Fruit fly (Drosophila melanogaster) whole organism, embryonic: ENCODE data around the gene Cyp28d2.

ENCODE experiments used
- Ada2b ChIP-seq: fragments of 200-800 bp; sonication (Bioruptor generic); IDR thresholded peaks from 2 replicates; pipeline ENCODE4 v1.3.6; 2022; ENCODE audit warnings: missing biosample characterization, missing genetic modification characterization
- Asciz ChIP-seq: fragments of 200-800 bp; sonication (Bioruptor generic); optimal IDR thresholded peaks from 2 replicates; lab custom pipeline; 2017; ENCODE audit warnings: missing biosample characterization, mild to moderate bottlenecking, missing genetic modification characterization, missing genetic modification reagents
- CG10565 ChIP-seq: fragments of 200-800 bp; sonication (Bioruptor generic); optimal IDR thresholded peaks from 3 replicates; lab custom pipeline; 2016; ENCODE audit warnings: missing biosample characterization, mild to moderate bottlenecking, missing genetic modification characterization
- CG11723 ChIP-seq: fragments of 200-800 bp; sonication (Bioruptor generic); optimal IDR thresholded peaks from 2 replicates; lab custom pipeline; 2017; ENCODE audit warnings: missing biosample characterization, mild to moderate bottlenecking, missing genetic modification characterization
- CG13424 ChIP-seq: fragments of 200-800 bp; sonication (Bioruptor generic); optimal IDR thresholded peaks from 2 replicates; lab custom pipeline; 2019; ENCODE audit warnings: missing biosample characterization, mild to moderate bottlenecking, missing genetic modification characterization, moderate library complexity
- CG14667 ChIP-seq: fragments of 200-800 bp; sonication (Bioruptor generic); IDR thresholded peaks from 2 replicates; pipeline ENCODE4 v1.3.6; 2022; ENCODE audit warnings: missing biosample characterization, missing genetic modification characterization
- CG17359 ChIP-seq: fragments of 200-800 bp; sonication (Bioruptor generic); optimal IDR thresholded peaks from 3 replicates; lab custom pipeline; 2018; ENCODE audit warnings: missing biosample characterization, mild to moderate bottlenecking, missing genetic modification characterization, moderate library complexity
- CG17912 ChIP-seq: fragments of 200-800 bp; sonication (Bioruptor generic); optimal IDR thresholded peaks from 2 replicates; lab custom pipeline; 2018; ENCODE audit warnings: missing biosample characterization, mild to moderate bottlenecking, missing genetic modification characterization
- CG18764 ChIP-seq: fragments of 200-800 bp; sonication (Bioruptor generic); optimal IDR thresholded peaks from 3 replicates; lab custom pipeline; 2016; ENCODE audit warnings: missing biosample characterization, missing genetic modification characterization
- CG31388 ChIP-seq: fragments of 200-800 bp; sonication (Bioruptor generic); optimal IDR thresholded peaks from 2 replicates; lab custom pipeline; 2016; ENCODE audit warnings: missing biosample characterization, missing genetic modification characterization
- CG34422 ChIP-seq: fragments of 200-800 bp; sonication (Bioruptor generic); IDR thresholded peaks from 3 replicates; pipeline ENCODE4 v1.3.6; 2022; ENCODE audit warnings: missing biosample characterization, missing genetic modification characterization
- CG4360 ChIP-seq: fragments of 200-800 bp; sonication (Bioruptor generic); IDR thresholded peaks from 2 replicates; pipeline ENCODE4 v1.3.6; 2022; ENCODE audit warnings: missing biosample characterization, missing genetic modification characterization
- CG5953 ChIP-seq: fragments of 200-800 bp; sonication (Bioruptor generic); IDR thresholded peaks from 2 replicates; pipeline ENCODE4 v1.3.6; 2022; ENCODE audit warnings: missing biosample characterization, missing genetic modification characterization
- CG6654 ChIP-seq: fragments of 200-800 bp; sonication (Bioruptor generic); optimal IDR thresholded peaks from 2 replicates; lab custom pipeline; 2017; ENCODE audit warnings: missing biosample characterization, mild to moderate bottlenecking, missing genetic modification characterization
- CG7372 ChIP-seq: fragments of 200-800 bp; sonication (Bioruptor generic); IDR thresholded peaks from 2 replicates; pipeline ENCODE4 v1.3.6; 2022; ENCODE audit warnings: missing biosample characterization, missing genetic modification characterization
- CG7745 ChIP-seq: fragments of 200-800 bp; sonication (Bioruptor generic); optimal IDR thresholded peaks from 2 replicates; lab custom pipeline; 2018; ENCODE audit warnings: missing biosample characterization, mild to moderate bottlenecking, missing genetic modification characterization, moderate library complexity
- CG7786 ChIP-seq: fragments of 200-800 bp; sonication (Bioruptor generic); optimal IDR thresholded peaks from 2 replicates; lab custom pipeline; 2016; ENCODE audit warnings: missing biosample characterization, missing genetic modification characterization
- CG8089 ChIP-seq: fragments of 200-800 bp; sonication (Bioruptor generic); optimal IDR thresholded peaks from 3 replicates; lab custom pipeline; 2016; ENCODE audit warnings: missing biosample characterization, missing genetic modification characterization
- D19A ChIP-seq: fragments of 200-800 bp; optimal IDR thresholded peaks from 3 replicates; lab custom pipeline; 2019; ENCODE audit warnings: missing biosample characterization, mild to moderate bottlenecking, missing genetic modification characterization, moderate library complexity
- Gug ChIP-seq: fragments of 200-800 bp; sonication (Bioruptor generic); IDR thresholded peaks from 4 replicates; pipeline ENCODE4 v1.3.6; 2022; ENCODE audit warnings: missing biosample characterization, missing genetic modification characterization
- Med ChIP-seq: fragments of 200-800 bp; sonication (Bioruptor generic); peaks from one replicate; lab custom pipeline; 2016; ENCODE audit warnings: missing biosample characterization, missing genetic modification characterization, mild to moderate bottlenecking, inconsistent platforms, moderate library complexity
- Optix ChIP-seq: fragments of 200-800 bp; sonication (Bioruptor generic); IDR thresholded peaks from 3 replicates; pipeline ENCODE4 v1.3.6; 2022; ENCODE audit warnings: missing biosample characterization, missing genetic modification characterization
- Scr ChIP-seq: fragments of 200-800 bp; sonication (Bioruptor generic); IDR thresholded peaks from 2 replicates; pipeline ENCODE4 v1.3.6; 2022; ENCODE audit warnings: missing biosample characterization, missing genetic modification characterization; ENCODE audit not compliant: partially characterized antibody
- Stat92E ChIP-seq, 3 experiments: fragments of >200 bp in 2 of 3; fragments of 200-800 bp in 1 of 3; sonication (Bioruptor generic) in 1 of 3; optimal IDR thresholded peaks; 2 replicates each; lab custom pipeline; 2017 to 2019; ENCODE audit warnings: missing biosample characterization in 3 of 3, missing genetic modification characterization in 3 of 3, mild to moderate bottlenecking in 1 of 3, moderate library complexity in 1 of 3
- TFAM ChIP-seq: fragments of 200-800 bp; sonication (Bioruptor generic); optimal IDR thresholded peaks from 2 replicates; lab custom pipeline; 2017; ENCODE audit warnings: missing biosample characterization, missing genetic modification characterization, inconsistent platforms
- Xbp1 ChIP-seq: fragments of 200-800 bp; sonication (Bioruptor generic); optimal IDR thresholded peaks from 3 replicates; lab custom pipeline; 2016; ENCODE audit warnings: missing biosample characterization, mild to moderate bottlenecking, missing genetic modification characterization
- abd-A ChIP-seq: fragments of 200-800 bp; sonication (Bioruptor generic); optimal IDR thresholded peaks from 3 replicates; lab custom pipeline; 2019; ENCODE audit warnings: missing biosample characterization, mild to moderate bottlenecking, missing genetic modification characterization, moderate library complexity
- crol ChIP-seq: fragments of 200-800 bp; sonication (Bioruptor generic); IDR thresholded peaks from 2 replicates; pipeline ENCODE4 v1.3.6; 2022; ENCODE audit warnings: missing biosample characterization, missing genetic modification characterization
- eyg ChIP-seq: fragments of 200-800 bp; sonication (Bioruptor generic); optimal IDR thresholded peaks from 3 replicates; lab custom pipeline; 2016; ENCODE audit warnings: missing biosample characterization, missing genetic modification characterization
- ham ChIP-seq: fragments of 200-800 bp; sonication (Bioruptor generic); IDR thresholded peaks from 2 replicates; pipeline ENCODE4 v1.3.6; 2022; ENCODE audit warnings: missing biosample characterization, missing genetic modification characterization
- kni ChIP-seq: fragments of 200-800 bp; sonication (Bioruptor generic); optimal IDR thresholded peaks from 3 replicates; lab custom pipeline; 2017; ENCODE audit warnings: mild to moderate bottlenecking, missing biosample characterization, missing genetic modification reagents, missing genetic modification characterization
- nerfin-2 ChIP-seq: fragments of 200-800 bp; sonication (Bioruptor generic); IDR thresholded peaks from 2 replicates; pipeline ENCODE4 v1.3.6; 2022; ENCODE audit warnings: missing biosample characterization, missing genetic modification characterization; ENCODE audit not compliant: partially characterized antibody
- nom ChIP-seq: fragments of 200-800 bp; sonication (Bioruptor generic); optimal IDR thresholded peaks from 2 replicates; lab custom pipeline; 2017; ENCODE audit warnings: missing biosample characterization, missing genetic modification characterization, mild to moderate bottlenecking, moderate library complexity, missing genetic modification reagents
- oc ChIP-seq: fragments of 200-800 bp; sonication (Bioruptor generic); optimal IDR thresholded peaks from 2 replicates; lab custom pipeline; 2018; ENCODE audit warnings: missing biosample characterization, mild to moderate bottlenecking, missing genetic modification characterization, moderate library complexity
- otp ChIP-seq: fragments of 200-800 bp; sonication (Bioruptor generic); IDR thresholded peaks from 3 replicates; pipeline ENCODE4, ENCODE4 v1.3.6; 2022; ENCODE audit warnings: missing biosample characterization, missing genetic modification characterization
- pzg ChIP-seq: fragments of 200-800 bp; sonication (Bioruptor generic); optimal IDR thresholded peaks from 3 replicates; lab custom pipeline; 2018; ENCODE audit warnings: missing biosample characterization, mild to moderate bottlenecking, missing genetic modification characterization, moderate library complexity
- sd ChIP-seq: fragments of 200-800 bp; sonication (Bioruptor generic); optimal IDR thresholded peaks from 3 replicates; lab custom pipeline; 2018; ENCODE audit warnings: missing biosample characterization, mild to moderate bottlenecking, missing genetic modification characterization, moderate library complexity
- slbo ChIP-seq: fragments of 200-800 bp; sonication (Bioruptor generic); IDR thresholded peaks from 2 replicates; pipeline ENCODE4 v1.3.6; 2022; ENCODE audit warnings: missing biosample characterization, missing genetic modification characterization
- stc ChIP-seq: fragments of 200-800 bp; sonication (Bioruptor generic); IDR thresholded peaks from 2 replicates; pipeline ENCODE4 v1.3.6; 2022; ENCODE audit warnings: missing biosample characterization, missing genetic modification characterization
- tin ChIP-seq: fragments of 200-800 bp; sonication (Bioruptor generic); optimal IDR thresholded peaks from 3 replicates; lab custom pipeline; 2016; ENCODE audit warnings: missing biosample characterization, missing genetic modification characterization
- toy ChIP-seq: fragments of 200-800 bp; sonication (Bioruptor generic); IDR thresholded peaks from 2 replicates; pipeline ENCODE4 v1.3.6; 2022; ENCODE audit warnings: missing biosample characterization, missing genetic modification characterization

Gene Cyp28d2

dm6 chr2L:5234714-5235298 lies 27.7 kb downstream of the Cyp28d2 start (continued):
- TF ChIP-seq Scr (GFP tag; lab: Robert Waterston, UW) (no peak), CG31388 (GFP tag; lab: Kevin White, UChicago) (no peak), CG6654 (GFP tag; lab: Kevin White, UChicago) (no peak), stc (GFP tag; lab: Robert Waterston, UW) (no peak), ham (no peak), TFAM (GFP tag; lab: Kevin White, UChicago) (no peak), eyg (GFP tag; lab: Kevin White, UChicago) (no peak), abd-A (peak; percentile 40), CG7745 (tag; lab: Kevin White, UChicago) (peak; percentile 80), sd (no peak), Stat92E (GFP tag; optimal IDR thresholded peaks at IDR 0.05; lab: Kevin White, UChicago) (peak in 1 of 3 experiments; percentile 70), CG14667 (GFP tag; lab: Robert Waterston, UW) (no peak), oc (tag; lab: Kevin White, UChicago) (peak; percentile 69), CG17912 (GFP tag; lab: Kevin White, UChicago) (no peak), kni (GFP tag; lab: Kevin White, UChicago) (peak; percentile 79), tin (GFP tag; lab: Kevin White, UChicago) (no peak), Asciz (GFP tag; lab: Kevin White, UChicago) (no peak), CG11723 (GFP tag; lab: Kevin White, UChicago) (no peak)

dm6 chr2L:5236346-5236809 lies 29.3 kb downstream of the Cyp28d2 start:
- no peak for TF ChIP-seq CG7372 (GFP tag; lab: Robert Waterston, UW)
- no peak for TF ChIP-seq CG34422
- TF ChIP-seq crol (GFP tag; lab: Robert Waterston, UW), result peak; percentile 52
- TF ChIP-seq Gug, result no peak
- no peak for TF ChIP-seq Ada2b
- TF ChIP-seq otp (GFP tag; lab: Robert Waterston, UW), result 0 out of 3 replicates have a peak, but pooled peaks have one; percentile 6
- no peak for TF ChIP-seq CG8089 (GFP tag; lab: Kevin White, UChicago)
- TF ChIP-seq nom (GFP tag; lab: Kevin White, UChicago), result peak; percentile 74
- no peak for TF ChIP-seq CG7786
- no peak for TF ChIP-seq Xbp1 (GFP tag; lab: Kevin White, UChicago)
- TF ChIP-seq CG5953, result no peak
- TF ChIP-seq CG10565 (GFP tag; lab: Kevin White, UChicago), result no peak
- no peak for TF ChIP-seq CG18764 (GFP tag; lab: Kevin White, UChicago)
- TF ChIP-seq nerfin-2, result no peak
- TF ChIP-seq CG17359 (tag; lab: Kevin White, UChicago), result no peak
- TF ChIP-seq toy (GFP tag; lab: Robert Waterston, UW), result no peak
- TF ChIP-seq Med (GFP tag; lab: Kevin White, UChicago), result peak; percentile 59
- TF ChIP-seq Optix, result no peak
- TF ChIP-seq pzg (GFP tag; lab: Kevin White, UChicago), result no peak
- peak; percentile 19 for TF ChIP-seq D19A (tag; lab: Kevin White, UChicago)
- TF ChIP-seq CG4360 (GFP tag; lab: Robert Waterston, UW), result peak; percentile 91
- no peak for TF ChIP-seq CG13424 (tag; lab: Kevin White, UChicago)
- no peak for TF ChIP-seq slbo (GFP tag; lab: Robert Waterston, UW)
